Fruit fly (Drosophila melanogaster) whole organism, adult: ENCODE measurements around the gene Sptr.
A peak's percentile ranks its signal among the peaks of the same experiment; 100 is the strongest.

Experiments
- CG11617 ChIP-seq: fragments of 200-800 bp; sonication (Bioruptor generic); optimal IDR thresholded peaks from 2 replicates; lab custom pipeline; 2017; ENCODE audit warnings: mild to moderate bottlenecking, missing biosample characterization, missing genetic modification reagents, missing genetic modification characterization
- CG12768 ChIP-seq: fragments of 200-800 bp; sonication (Bioruptor generic); optimal IDR thresholded peaks from 2 replicates; lab custom pipeline; 2017; ENCODE audit warnings: missing biosample characterization, missing genetic modification characterization, mild to moderate bottlenecking, moderate library complexity, missing genetic modification reagents
- CG14711 ChIP-seq: fragments of 200-800 bp; sonication (Bioruptor generic); optimal IDR thresholded peaks from 2 replicates; lab custom pipeline; 2018; ENCODE audit warnings: missing biosample characterization, mild to moderate bottlenecking, missing genetic modification characterization, moderate library complexity
- CG1620 ChIP-seq: fragments of 200-800 bp; sonication (Bioruptor generic); optimal IDR thresholded peaks from 2 replicates; lab custom pipeline; 2016; ENCODE audit warnings: missing biosample characterization, missing genetic modification characterization
- CG33017 ChIP-seq: fragments of 200-800 bp; sonication (Bioruptor generic); optimal IDR thresholded peaks from 2 replicates; lab custom pipeline; 2018; ENCODE audit warnings: missing biosample characterization, mild to moderate bottlenecking, missing genetic modification characterization, moderate library complexity
- CG5204 ChIP-seq: fragments of 200-800 bp; sonication (Bioruptor generic); optimal IDR thresholded peaks from 2 replicates; lab custom pipeline; 2016; ENCODE audit warnings: missing biosample characterization, missing genetic modification characterization
- CG7045 ChIP-seq: fragments of 200-800 bp; sonication (Bioruptor generic); optimal IDR thresholded peaks from 2 replicates; lab custom pipeline; 2017; ENCODE audit warnings: missing biosample characterization, mild to moderate bottlenecking, missing genetic modification characterization
- CG7101 ChIP-seq: fragments of 200-800 bp; sonication (Bioruptor generic); optimal IDR thresholded peaks from 2 replicates; lab custom pipeline; 2018; ENCODE audit warnings: missing biosample characterization, mild to moderate bottlenecking, missing genetic modification characterization, moderate library complexity
- Clk ChIP-seq: fragments of 200-800 bp; sonication (Bioruptor generic); optimal IDR thresholded peaks from 2 replicates; lab custom pipeline; 2017; ENCODE audit warnings: missing biosample characterization, missing genetic modification characterization
- Crg-1 ChIP-seq: fragments of 200-800 bp; sonication (Bioruptor generic); optimal IDR thresholded peaks from 2 replicates; lab custom pipeline; 2016; ENCODE audit warnings: missing biosample characterization, missing genetic modification characterization
- Hr96 ChIP-seq: fragments of 200-800 bp; sonication (Bioruptor generic); optimal IDR thresholded peaks from 2 replicates; lab custom pipeline; 2016; ENCODE audit warnings: missing biosample characterization, missing genetic modification characterization
- Mnt ChIP-seq: fragments of 200-800 bp; sonication (Bioruptor generic); optimal IDR thresholded peaks from 2 replicates; lab custom pipeline; 2016; ENCODE audit warnings: missing biosample characterization, mild to moderate bottlenecking, missing genetic modification characterization
- bab1 ChIP-seq: fragments of 200-800 bp; sonication (Bioruptor generic); optimal IDR thresholded peaks from 3 replicates; lab custom pipeline; 2019; ENCODE audit warnings: missing biosample characterization, mild to moderate bottlenecking, missing genetic modification characterization, moderate library complexity
- cic ChIP-seq: fragments of 200-800 bp; sonication (Bioruptor generic); optimal IDR thresholded peaks from 2 replicates; lab custom pipeline; 2017; ENCODE audit warnings: missing biosample characterization, mild to moderate bottlenecking, missing genetic modification characterization, moderate library complexity
- cnc ChIP-seq, 2 experiments: fragments of >200 bp; optimal IDR thresholded peaks; 2 replicates each; lab custom pipeline; 2017
- kay ChIP-seq: fragments of 200-800 bp; sonication (Bioruptor generic); peaks from one replicate; lab custom pipeline; 2016; ENCODE audit warnings: missing biosample characterization, missing genetic modification characterization, borderline replicate concordance
- ovo ChIP-seq: fragments of 200-800 bp; sonication (Bioruptor generic); optimal IDR thresholded peaks from 2 replicates; lab custom pipeline; 2016; ENCODE audit warnings: missing biosample characterization, missing genetic modification characterization
- pad ChIP-seq: fragments of 200-800 bp; sonication (Bioruptor generic); optimal IDR thresholded peaks from 3 replicates; lab custom pipeline; 2017; ENCODE audit warnings: missing biosample characterization, missing genetic modification characterization, mild to moderate bottlenecking, moderate library complexity, missing genetic modification reagents
- tj ChIP-seq: fragments of 200-800 bp; sonication (Bioruptor generic); optimal IDR thresholded peaks from 3 replicates; lab custom pipeline; 2017; ENCODE audit warnings: missing biosample characterization, mild to moderate bottlenecking, missing genetic modification characterization, moderate library complexity
- toe ChIP-seq: fragments of 200-800 bp; sonication (Bioruptor generic); optimal IDR thresholded peaks from 2 replicates; lab custom pipeline; 2016; ENCODE audit warnings: missing biosample characterization, missing genetic modification characterization

Gene Sptr

DNA sequence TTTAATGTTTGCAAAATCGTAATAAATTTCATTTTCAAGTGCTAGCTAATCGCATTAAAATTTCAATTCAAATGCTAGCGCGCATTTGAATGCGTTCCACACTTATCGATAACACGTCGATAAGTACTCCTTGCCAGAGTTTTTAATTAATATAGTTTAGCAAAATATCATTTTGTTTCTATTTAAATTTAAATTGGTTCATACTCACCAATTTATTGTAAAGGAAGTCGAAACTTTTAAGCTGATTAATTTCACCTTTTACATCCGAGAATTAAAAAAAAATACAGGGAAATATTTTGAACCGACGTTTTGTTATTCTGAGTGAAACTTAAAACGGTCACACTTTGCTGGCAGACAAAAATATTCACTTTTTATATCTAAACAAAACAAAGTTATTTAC, 3.1 kb downstream of the Sptr start, which contains the start of gene Es2:
Gene Es2 (plus strand): TSS at position 333 of the 400 bp plus-strand sequence.
- TF ChIP-seq bab1 (GFP tag; lab: Kevin White, UChicago) (peak; percentile 67), CG12768 (no peak)

DNA sequence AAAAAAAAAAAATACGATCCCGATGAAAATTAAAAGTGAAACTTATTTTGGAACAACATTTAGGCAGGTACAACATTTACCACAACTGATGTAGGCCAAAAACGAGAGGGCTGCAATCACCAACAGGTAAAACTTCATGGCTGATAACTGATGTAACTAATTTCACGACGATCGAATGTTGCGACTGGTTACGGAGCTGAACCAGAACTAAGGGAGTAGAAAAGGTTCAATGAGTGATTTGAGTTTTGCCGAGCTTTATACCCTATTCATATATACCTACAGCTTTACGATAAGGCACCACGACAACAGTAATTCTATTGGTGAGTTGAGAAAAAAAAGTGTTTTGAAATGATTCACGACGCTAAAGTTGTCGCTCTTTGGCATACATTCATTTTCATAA, 3.6 kb downstream of the Sptr start, which contains the start of gene CG15347:
Gene CG15347 (minus strand): TSS at position 213 of the 400 bp plus-strand sequence.
- no peak for TF ChIP-seq CG33017 (tag; lab: Kevin White, UChicago)
- TF ChIP-seq Crg-1 (GFP tag; lab: Kevin White, UChicago), result peak; percentile 2
- peak; percentile 6 for TF ChIP-seq Mnt (GFP tag; lab: Kevin White, UChicago)
- TF ChIP-seq cic (GFP tag; lab: Kevin White, UChicago), result peak; percentile 2

DNA sequence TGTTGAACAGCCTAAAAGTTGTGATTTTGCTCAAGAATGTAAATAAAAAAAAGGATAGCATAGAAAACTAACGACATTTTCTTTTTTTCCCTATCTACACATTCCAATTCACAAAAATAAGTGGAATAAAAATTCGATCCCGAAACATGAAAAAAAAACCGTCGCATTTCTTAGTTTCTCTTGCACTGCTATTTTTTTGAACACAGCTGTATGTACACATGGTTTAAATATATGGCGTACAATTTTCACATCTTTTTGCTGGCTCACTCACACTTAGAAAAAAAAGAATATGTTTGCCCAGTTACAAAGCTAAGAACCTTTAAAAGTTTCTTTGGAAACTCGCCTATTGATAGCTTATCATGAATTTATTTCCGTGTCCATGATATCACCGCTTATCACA, 4.0 kb downstream of the Sptr start:
- TF ChIP-seq cnc (optimal IDR thresholded peaks at IDR 0.05; lab: Kevin White, UChicago), result no peak
- TF ChIP-seq kay (GFP tag; lab: Kevin White, UChicago), result peak; percentile 34
- no peak for TF ChIP-seq ovo (GFP tag; lab: Kevin White, UChicago)
- TF ChIP-seq CG7101, result no peak

DNA sequence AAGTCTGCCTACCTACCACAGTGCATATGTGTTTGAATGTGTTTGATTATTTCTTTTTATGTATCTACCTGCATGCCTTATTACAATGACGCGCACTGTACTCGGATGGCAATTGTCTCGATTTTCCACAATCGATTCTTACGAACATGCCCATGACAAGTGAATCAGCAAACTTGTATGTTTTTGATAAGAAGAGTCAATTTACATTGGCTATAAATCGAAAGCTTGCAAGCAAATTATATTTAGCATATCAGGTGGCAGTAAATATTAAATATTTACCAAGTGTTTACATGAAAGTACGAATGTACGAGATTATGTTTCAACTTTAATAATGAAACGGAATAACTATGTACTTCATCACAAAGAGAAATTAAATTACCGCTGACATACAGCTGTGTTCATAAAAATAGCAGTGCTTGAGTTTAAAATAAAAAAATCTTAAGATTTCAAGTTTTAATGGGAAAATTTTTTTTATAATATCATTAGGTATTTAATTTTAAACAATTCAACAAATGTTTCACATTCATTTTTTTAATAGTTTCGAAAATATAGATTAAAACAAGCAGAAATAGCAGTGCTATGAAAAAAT, 4.7 kb downstream of the Sptr start:
- TF ChIP-seq Hr96 (GFP tag; lab: Kevin White, UChicago) (no peak), CG7045 (GFP tag; lab: Kevin White, UChicago) (no peak), cnc (optimal IDR thresholded peaks at IDR 0.05; lab: Kevin White, UChicago) (no peak), bab1 (GFP tag; lab: Kevin White, UChicago) (no peak)

DNA sequence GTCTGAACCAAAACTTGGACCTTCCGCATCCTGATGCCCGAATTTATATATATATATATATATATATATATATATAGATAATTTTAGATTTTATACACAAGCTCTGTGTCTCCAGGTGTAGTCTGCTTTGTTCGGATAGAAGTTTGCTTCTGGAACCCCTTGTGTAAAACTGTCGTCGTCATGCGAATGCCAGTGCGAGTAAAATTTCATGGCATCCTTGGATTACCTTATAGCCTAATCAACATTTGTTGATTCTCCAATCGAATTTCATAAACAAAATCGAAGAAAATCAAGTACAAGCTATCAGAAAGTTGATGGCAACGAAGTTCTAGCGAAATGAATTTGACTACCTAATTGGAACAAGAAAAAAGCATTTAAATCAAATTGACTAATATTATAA, 6.7 kb downstream of the Sptr start, which contains the start of gene CG32713:
Gene CG32713 (minus strand): TSS at position 101 of the 400 bp plus-strand sequence.
- TF ChIP-seq CG11617 (GFP tag; lab: Kevin White, UChicago) (no peak), Mnt (GFP tag; lab: Kevin White, UChicago) (no peak), tj (GFP tag; lab: Kevin White, UChicago) (no peak), ovo (GFP tag; lab: Kevin White, UChicago) (no peak), Hr96 (GFP tag; lab: Kevin White, UChicago) (no peak), CG7045 (GFP tag; lab: Kevin White, UChicago) (no peak), toe (no peak), cnc (optimal IDR thresholded peaks at IDR 0.05; lab: Kevin White, UChicago) (no peak)

DNA sequence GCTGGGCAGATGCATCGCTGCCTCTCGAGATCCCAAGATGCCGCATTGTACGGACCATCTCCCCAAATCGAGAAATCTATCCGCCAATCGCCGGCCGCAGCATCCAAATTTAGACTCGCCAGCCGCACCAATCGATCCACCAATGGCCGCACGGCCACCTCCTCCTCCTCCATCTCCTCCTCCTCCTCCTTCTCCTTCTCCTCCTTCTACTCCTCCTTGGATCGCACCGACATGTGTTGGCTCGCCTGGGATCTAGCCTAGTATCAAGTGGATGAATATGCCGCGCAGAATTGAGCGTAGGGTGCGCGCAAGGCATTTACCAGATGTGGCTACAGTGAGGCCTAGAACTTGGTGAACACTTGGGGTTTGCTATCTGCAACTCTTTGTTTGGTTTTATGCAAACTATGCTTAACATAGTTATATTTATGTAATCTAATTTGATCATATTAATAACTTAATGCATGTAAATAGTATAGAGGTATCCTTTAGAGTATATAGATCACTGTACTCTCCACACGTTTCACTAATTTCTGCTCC, 9.2 kb downstream of the Sptr start, which contains the start of gene org-1:
Gene org-1 (minus strand): TSS at position 51 of the 537 bp plus-strand sequence.
- TF ChIP-seq cnc (optimal IDR thresholded peaks at IDR 0.05; lab: Kevin White, UChicago) (no peak), CG14711 (tag; lab: Kevin White, UChicago) (peak; percentile 49), CG7101 (peak; percentile 52), CG7045 (GFP tag; lab: Kevin White, UChicago) (no peak), cic (GFP tag; lab: Kevin White, UChicago) (no peak), toe (no peak), CG1620 (GFP tag; lab: Kevin White, UChicago) (peak; percentile 55), CG5204 (GFP tag; lab: Kevin White, UChicago) (no peak), Clk (GFP tag; lab: Kevin White, UChicago) (no peak), bab1 (GFP tag; lab: Kevin White, UChicago) (peak; percentile 82), CG11617 (GFP tag; lab: Kevin White, UChicago) (no peak), Hr96 (GFP tag; lab: Kevin White, UChicago) (no peak), Mnt (GFP tag; lab: Kevin White, UChicago) (no peak), ovo (GFP tag; lab: Kevin White, UChicago) (no peak), CG12768 (no peak), pad (GFP tag; lab: Kevin White, UChicago) (peak; percentile 15)

DNA sequence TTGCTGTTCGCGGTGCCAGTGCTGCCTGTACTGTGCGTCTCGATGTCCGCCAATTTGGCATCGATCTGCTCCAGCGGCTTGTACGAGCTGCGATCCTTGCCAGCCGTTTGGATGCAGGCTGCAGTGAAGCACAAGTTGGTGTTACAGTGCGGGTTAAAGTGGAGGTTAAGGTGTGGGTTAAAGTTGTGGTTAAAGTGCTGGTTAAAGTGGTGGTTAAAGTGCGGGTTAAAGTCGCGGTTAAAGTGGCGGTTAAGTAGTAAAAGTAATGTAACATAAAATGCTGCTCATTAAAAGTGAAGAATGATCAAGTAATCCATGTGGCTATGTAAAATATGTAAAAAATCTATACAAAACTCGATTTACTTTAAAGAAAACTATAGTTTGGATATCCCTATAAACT, 12.1 kb downstream of the Sptr start:
- TF ChIP-seq CG33017 (tag; lab: Kevin White, UChicago), result no peak
- TF ChIP-seq CG12768, result no peak
- TF ChIP-seq Hr96 (GFP tag; lab: Kevin White, UChicago), result no peak
- TF ChIP-seq cic (GFP tag; lab: Kevin White, UChicago), result no peak
- TF ChIP-seq tj (GFP tag; lab: Kevin White, UChicago), result no peak
- TF ChIP-seq ovo (GFP tag; lab: Kevin White, UChicago), result no peak
- no peak for TF ChIP-seq pad (GFP tag; lab: Kevin White, UChicago)
- TF ChIP-seq toe, result no peak
- TF ChIP-seq CG1620 (GFP tag; lab: Kevin White, UChicago), result no peak
- TF ChIP-seq CG5204 (GFP tag; lab: Kevin White, UChicago), result no peak
- no peak for TF ChIP-seq Crg-1 (GFP tag; lab: Kevin White, UChicago)
- no peak for TF ChIP-seq bab1 (GFP tag; lab: Kevin White, UChicago)
- no peak for TF ChIP-seq CG14711 (tag; lab: Kevin White, UChicago)
- no peak for TF ChIP-seq CG11617 (GFP tag; lab: Kevin White, UChicago)
- no peak for TF ChIP-seq CG7101
- no peak for TF ChIP-seq CG7045 (GFP tag; lab: Kevin White, UChicago)
- no peak for TF ChIP-seq Mnt (GFP tag; lab: Kevin White, UChicago)
- no peak for TF ChIP-seq cnc (optimal IDR thresholded peaks at IDR 0.05; lab: Kevin White, UChicago)
- no peak for TF ChIP-seq kay (GFP tag; lab: Kevin White, UChicago)
